Worm (Caenorhabditis elegans): ENCODE measurements around the gene irld-63.

The irld-63 gene

ce11 chrII:2922782-2923181 lies 7.7 kb upstream of the irld-63 start:
- no peak for TF ChIP-seq unc-62 (GFP tag; optimal IDR thresholded peaks at IDR 0.05)

DNA sequence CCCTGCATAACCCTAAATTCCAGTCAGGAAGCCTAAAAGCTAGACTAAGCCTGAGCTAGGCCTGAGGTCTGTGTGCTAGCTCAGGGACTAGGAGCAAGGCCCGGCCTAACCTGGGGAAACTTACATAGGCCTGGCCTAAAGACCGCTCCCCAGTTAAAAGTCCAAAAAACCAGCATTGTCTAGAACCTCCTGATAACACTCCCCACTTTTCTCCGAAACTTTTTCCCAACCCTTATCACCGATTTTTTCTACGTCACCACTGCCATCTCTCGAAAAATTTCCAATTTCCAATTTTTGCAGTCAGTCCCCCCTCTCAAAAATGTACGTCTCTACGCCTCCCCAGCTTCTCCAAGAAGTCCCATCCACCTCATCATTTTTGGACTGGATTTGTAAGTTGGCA lies 6.9 kb upstream of the irld-63 start, which contains the start of gene ZK355.2:
Gene ZK355.2, plus strand, starts transcription at position 301 of the 400 bp plus-strand sequence.
- no peak for TF ChIP-seq unc-62 (GFP tag; optimal IDR thresholded peaks at IDR 0.05)

ce11 chrII:2925032-2925431 lies 5.5 kb upstream of the irld-63 start:
- TF ChIP-seq unc-62 (GFP tag; optimal IDR thresholded peaks at IDR 0.05), result no peak

ce11 chrII:2925806-2926558 lies 4.5 kb upstream of the irld-63 start:
- TF ChIP-seq unc-62 (GFP tag; optimal IDR thresholded peaks at IDR 0.05), result no peak

- TF ChIP-seq unc-62 (GFP tag; optimal IDR thresholded peaks at IDR 0.05), result no peak
Measured at ce11 chrII:2927533-2927932, 3.0 kb upstream of the irld-63 start, which contains the start of the genes ZK355.3 and ZK355.8. Gene ZK355.3 (minus strand): TSS chrII:2927633. Gene ZK355.8 (plus strand): TSS chrII:2927804.

- no peak for TF ChIP-seq unc-62 (GFP tag; optimal IDR thresholded peaks at IDR 0.05)
Measured at ce11 chrII:2929846-2930245, 682 bp upstream of the irld-63 start.

- TF ChIP-seq unc-62 (GFP tag; optimal IDR thresholded peaks at IDR 0.05), result no peak
Measured at ce11 chrII:2931564-2931963, 1.0 kb downstream of the irld-63 start.

DNA sequence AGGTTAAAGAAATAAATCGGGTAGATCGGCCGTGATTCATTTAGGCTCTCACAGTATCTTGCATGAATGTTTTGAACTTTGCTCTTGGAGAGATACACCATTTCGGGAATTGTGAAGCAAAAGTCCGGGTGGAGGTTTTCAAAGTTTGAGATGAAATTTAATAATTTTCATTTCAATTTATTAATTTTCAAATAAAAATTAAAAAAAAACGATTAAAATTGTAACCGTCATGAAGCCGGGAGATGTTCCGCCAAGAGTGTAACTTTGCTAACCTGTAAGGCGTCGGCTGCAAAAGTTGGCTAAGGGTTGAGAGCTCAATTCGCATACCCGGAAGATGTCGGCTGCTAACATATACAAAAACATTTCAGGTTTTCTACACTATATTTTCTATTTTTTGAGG lies 3.8 kb downstream of the irld-63 start, which contains the start of gene irld-67:
Gene irld-67, minus strand, starts transcription at position 101 of the 400 bp plus-strand sequence.
- no peak for TF ChIP-seq unc-62 (GFP tag; optimal IDR thresholded peaks at IDR 0.05)

DNA sequence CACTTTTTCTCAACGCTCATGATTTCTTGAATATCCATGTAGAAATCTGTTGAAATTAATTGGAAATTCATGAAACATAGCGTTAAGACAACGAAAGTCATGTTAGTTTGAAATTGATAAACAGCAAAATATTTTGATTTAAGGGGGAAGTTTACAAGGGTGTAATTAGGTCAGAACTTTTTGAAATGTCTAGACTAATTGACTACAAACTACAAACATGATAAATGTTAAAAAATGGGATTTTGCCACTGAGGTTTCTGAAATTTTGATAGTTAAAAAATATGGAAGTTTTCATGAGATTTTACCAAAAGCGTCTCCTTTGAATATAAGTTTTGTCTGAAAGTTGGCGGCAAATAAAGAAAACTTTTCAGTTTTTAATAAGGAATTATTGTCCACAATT lies 7.3 kb downstream of the irld-63 start, which contains the start of gene irld-65:
Gene irld-65, minus strand, starts transcription at position 101 of the 400 bp plus-strand sequence.
- TF ChIP-seq unc-62 (GFP tag; optimal IDR thresholded peaks at IDR 0.05), result no peak

ce11 chrII:2939681-2940080 lies 9.2 kb downstream of the irld-63 start:
- no peak for TF ChIP-seq unc-62 (GFP tag; optimal IDR thresholded peaks at IDR 0.05)

DNA sequence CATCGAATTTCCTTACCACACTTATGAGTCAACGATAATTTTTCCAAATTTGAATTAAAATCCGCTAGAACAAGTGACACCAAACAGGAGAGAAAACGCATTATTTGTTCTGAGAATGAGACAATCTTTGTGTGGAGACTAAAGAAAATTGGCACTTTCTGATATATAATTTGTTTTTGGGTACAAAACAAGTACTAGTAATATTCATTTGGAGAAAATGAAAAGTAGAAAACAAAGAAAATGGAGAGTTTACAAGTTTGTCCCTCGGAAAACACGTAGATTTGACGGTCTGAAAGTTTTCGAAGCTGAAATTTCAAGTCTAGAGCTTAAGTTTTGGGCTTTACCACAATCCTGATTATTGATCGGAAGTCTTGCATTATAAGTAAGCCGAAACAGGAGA lies 10.2 kb downstream of the irld-63 start, which contains the start of gene irld-66:
Gene irld-66, minus strand, starts transcription at position 101 of the 400 bp plus-strand sequence.
- no peak for TF ChIP-seq unc-62 (GFP tag; optimal IDR thresholded peaks at IDR 0.05)

- TF ChIP-seq unc-62 (GFP tag; optimal IDR thresholded peaks at IDR 0.05), result no peak
Measured at ce11 chrII:2943966-2944365, 13.4 kb downstream of the irld-63 start, which contains the start of the genes irld-50 and irld-49. Gene irld-50 (minus strand): TSS chrII:2944066. Gene irld-49 (plus strand): TSS chrII:2944176.

DNA sequence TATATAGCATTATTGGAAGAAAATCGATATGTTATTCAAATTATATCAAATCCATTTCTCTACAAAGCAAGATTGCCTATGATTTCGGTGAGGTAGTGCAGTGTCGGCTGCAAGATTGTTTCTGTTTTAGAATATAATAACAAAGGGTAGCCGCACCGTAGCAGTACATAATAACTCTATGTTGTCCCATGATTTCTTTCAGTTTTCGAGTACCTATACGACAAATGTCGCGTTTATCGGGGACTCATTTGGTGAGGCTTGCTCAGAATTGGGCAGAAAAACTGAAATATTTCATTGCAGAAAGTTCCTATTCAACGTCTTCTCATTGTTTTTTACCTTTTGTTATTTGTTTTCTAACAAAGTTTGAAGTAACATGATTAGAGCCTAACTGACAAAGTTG lies 15.9 kb downstream of the irld-63 start, which contains the start of gene srw-79:
Gene srw-79, plus strand, starts transcription at position 301 of the 400 bp plus-strand sequence.
- TF ChIP-seq unc-62 (GFP tag; optimal IDR thresholded peaks at IDR 0.05), result no peak

DNA sequence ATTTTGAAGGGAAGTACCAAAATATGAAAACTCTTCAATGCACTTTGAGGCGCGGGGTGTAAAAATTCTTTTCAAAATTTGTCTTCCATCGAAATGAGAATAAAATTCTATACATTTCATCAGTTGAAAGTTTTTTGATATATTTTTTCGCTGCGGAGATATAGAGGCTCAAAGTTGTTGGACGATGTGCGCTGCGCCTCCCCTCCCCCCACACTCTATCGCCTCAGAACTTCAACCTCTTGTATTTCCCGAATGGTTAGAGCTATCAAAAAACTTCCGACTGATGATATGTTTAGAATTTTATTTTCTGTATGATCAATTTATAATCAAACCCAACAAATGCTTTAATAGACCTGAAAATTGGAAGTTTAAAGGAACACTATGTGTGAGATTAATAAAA lies 18.1 kb downstream of the irld-63 start:
- TF ChIP-seq unc-62 (GFP tag; optimal IDR thresholded peaks at IDR 0.05), result no peak

- TF ChIP-seq unc-62 (GFP tag; optimal IDR thresholded peaks at IDR 0.05), result no peak
Measured at ce11 chrII:2952629-2953028, 22.1 kb downstream of the irld-63 start, which contains the start of gene irld-51. Gene irld-51 (minus strand): TSS chrII:2952729.

ce11 chrII:2955656-2956115 lies 25.2 kb downstream of the irld-63 start, which contains the start of gene irld-48:
Gene irld-48 (plus strand): TSS chrII:2956065.
- TF ChIP-seq unc-62 (GFP tag; optimal IDR thresholded peaks at IDR 0.05), result no peak

DNA sequence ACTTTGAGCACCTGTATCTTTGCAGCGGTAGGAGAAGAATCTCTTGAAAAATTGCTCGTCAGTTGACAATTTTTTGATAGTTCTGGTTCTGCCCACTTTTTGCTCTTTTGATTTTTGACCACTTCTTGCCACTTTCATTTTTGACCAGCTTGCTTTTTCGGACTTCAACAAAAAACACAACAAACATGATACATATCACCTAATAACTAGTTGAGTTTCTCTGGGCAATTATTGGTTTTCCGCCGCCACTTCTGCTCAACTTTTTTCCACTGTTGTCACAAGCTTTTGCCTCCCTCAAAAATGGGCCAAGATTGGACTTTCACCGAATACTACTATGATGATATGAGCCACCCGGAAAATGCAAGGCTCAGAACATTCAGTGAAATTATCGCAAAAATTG lies 27.8 kb downstream of the irld-63 start, which contains the start of gene srw-60:
Gene srw-60, plus strand, starts transcription at position 301 of the 400 bp plus-strand sequence.
- no peak for TF ChIP-seq unc-62 (GFP tag; optimal IDR thresholded peaks at IDR 0.05)

Data from whole organism, dauer.